Fruit fly (Drosophila melanogaster): ENCODE measurements around the gene Vha100-5.

- TF ChIP-seq CG14711 (tag; optimal IDR thresholded peaks at IDR 0.05), result no peak
- TF ChIP-seq CG1620 (GFP tag; optimal IDR thresholded peaks at IDR 0.05), result no peak
- no peak for TF ChIP-seq bab1 (GFP tag; optimal IDR thresholded peaks at IDR 0.05)
- no peak for TF ChIP-seq pad (GFP tag; optimal IDR thresholded peaks at IDR 0.05)
- TF ChIP-seq ovo (GFP tag; optimal IDR thresholded peaks at IDR 0.05), result no peak
- TF ChIP-seq CG33017 (tag; optimal IDR thresholded peaks at IDR 0.05), result no peak
- TF ChIP-seq CG11617 (GFP tag; optimal IDR thresholded peaks at IDR 0.05), result no peak
- TF ChIP-seq toe (GFP tag; optimal IDR thresholded peaks at IDR 0.05), result no peak
- TF ChIP-seq cic (GFP tag; optimal IDR thresholded peaks at IDR 0.05), result no peak
Observed at dm6 chr2L:11701819-11702218, 36.9 kb upstream of the Vha100-5 start.
